Worm (Caenorhabditis elegans) whole organism, young adult: ENCODE results near the gene faah-5.
A peak's percentile ranks its signal among the peaks of the same experiment; 100 is the strongest.

Experiments
- F37B4.10 ChIP-seq: fragments of 200-800 bp; sonication (Bioruptor generic); IDR thresholded peaks from 2 replicates; pipeline ENCODE4 v1.3.6; 2022; ENCODE audit warnings: missing genetic modification characterization, missing compliant biosample characterization
- F49E8.2 ChIP-seq: sonication (generic microtip); optimal IDR thresholded peaks from 3 replicates; lab custom pipeline; 2017; ENCODE audit warnings: missing genetic modification characterization, mild to moderate bottlenecking, missing compliant biosample characterization, antibody characterized with exemption, moderate library complexity; ENCODE audit not compliant: insufficient read depth
- ama-1 ChIP-seq, 3 experiments: fragments of 150-350 bp in 1 of 3; sonication (generic microtip) in 2 of 3; optimal IDR thresholded peaks; 2 replicates each; lab custom pipeline; 2014 to 2018; ENCODE audit warnings: missing biosample characterization in 2 of 3, missing genetic modification characterization in 2 of 3, missing genetic modification reagents in 2 of 3
- hmg-1.2 ChIP-seq: fragments of 200-800 bp; sonication (Bioruptor generic); IDR thresholded peaks from 2 replicates; pipeline ENCODE4 v1.3.6; 2022; ENCODE audit warnings: missing genetic modification reagents, missing genetic modification characterization, missing compliant biosample characterization
- nfya-1 ChIP-seq: sonication (generic microtip); optimal IDR thresholded peaks from 2 replicates; lab custom pipeline; 2017; ENCODE audit warnings: antibody characterized with exemption, missing compliant biosample characterization, missing genetic modification characterization, borderline replicate concordance; ENCODE audit not compliant: insufficient read depth
- rpc-1 ChIP-seq, 2 experiments: fragments of 150-350 bp in 1 of 2; sonication (generic microtip) in 1 of 2; optimal IDR thresholded peaks; 2 replicates each; lab custom pipeline; 2014 to 2018; ENCODE audit warnings: missing biosample characterization in 1 of 2, missing genetic modification characterization in 1 of 2, missing genetic modification reagents in 1 of 2, missing genotype in 1 of 2
- snpc-1.3 ChIP-seq: sonication (generic microtip); optimal IDR thresholded peaks from 2 replicates; lab custom pipeline; 2017; ENCODE audit warnings: missing genetic modification characterization, mild to moderate bottlenecking, missing compliant biosample characterization, antibody characterized with exemption, moderate library complexity, missing genotype, missing genetic modification reagents; ENCODE audit not compliant: insufficient read depth
- unc-62 ChIP-seq: fragments of 150-350 bp; optimal IDR thresholded peaks from 2 replicates; lab custom pipeline; 2014; ENCODE audit warnings: missing biosample characterization, missing genetic modification reagents, missing genetic modification characterization
- zfh-2 ChIP-seq: fragments of 200-800 bp; sonication (Bioruptor generic); conservative IDR thresholded peaks from 2 replicates; pipeline ENCODE4 v1.3.6; 2022; ENCODE audit warnings: missing genetic modification reagents, missing genetic modification characterization, missing compliant biosample characterization

- TF ChIP-seq F49E8.2 (no peak), hmg-1.2 (peak; percentile 15; the same call in 1 of the 2 replicates), zfh-2 (GFP tag; lab: Robert Waterston, UW) (no peak), snpc-1.3 (tag; lab: Kevin White, UChicago) (no peak), F37B4.10 (GFP tag; lab: Robert Waterston, UW) (no peak), ama-1 (optimal IDR thresholded peaks at IDR 0.05; lab: Kevin White, UChicago) (no peak), ama-1 (GFP tag; optimal IDR thresholded peaks at IDR 0.05; lab: Kevin White, UChicago) (no peak), nfya-1 (tag; lab: Kevin White, UChicago) (no peak), unc-62 (GFP tag; lab: Kevin White, UChicago) (no peak), rpc-1 (optimal IDR thresholded peaks at IDR 0.05; lab: Kevin White, UChicago) (no peak), rpc-1 (tag; optimal IDR thresholded peaks at IDR 0.05; lab: Kevin White, UChicago) (no peak)
Measured at ce11 chrIII:11836734-11837133, 54.5 kb downstream of the faah-5 start.
